Fruit fly (Drosophila melanogaster): Measurements from ENCODE around the gene Vlet.

- no peak for TF ChIP-seq D1 (tag; optimal IDR thresholded peaks at IDR 0.05)
- peak; percentile 23 for TF ChIP-seq Pif1B (GFP tag; optimal IDR thresholded peaks at IDR 0.05)
- TF ChIP-seq CG12605 (GFP tag; IDR thresholded peaks at IDR 0.05), result no peak
- no peak for TF ChIP-seq CG14655 (GFP tag; optimal IDR thresholded peaks at IDR 0.05)
- TF ChIP-seq CG13204 (GFP tag; optimal IDR thresholded peaks at IDR 0.05), result no peak
- TF ChIP-seq CG32121 (GFP tag; IDR thresholded peaks at IDR 0.05), result no peak
- TF ChIP-seq CG15710 (tag; optimal IDR thresholded peaks at IDR 0.05), result no peak
- no peak for TF ChIP-seq rn (GFP tag; IDR thresholded peaks at IDR 0.05)
- TF ChIP-seq CG4496 (GFP tag; IDR thresholded peaks at IDR 0.05), result peak; percentile 43; the same call in 1 of the 3 replicates
- TF ChIP-seq CG8159 (tag; optimal IDR thresholded peaks at IDR 0.05), result peak; percentile 21
- TF ChIP-seq gl (tag; optimal IDR thresholded peaks at IDR 0.05), result peak; percentile 19
Observed at dm6 chrX:11660476-11660875, 17.9 kb downstream of the Vlet start.
